ENCODE assay signal across 5 worm cellular contexts in the genomic region with DNA sequence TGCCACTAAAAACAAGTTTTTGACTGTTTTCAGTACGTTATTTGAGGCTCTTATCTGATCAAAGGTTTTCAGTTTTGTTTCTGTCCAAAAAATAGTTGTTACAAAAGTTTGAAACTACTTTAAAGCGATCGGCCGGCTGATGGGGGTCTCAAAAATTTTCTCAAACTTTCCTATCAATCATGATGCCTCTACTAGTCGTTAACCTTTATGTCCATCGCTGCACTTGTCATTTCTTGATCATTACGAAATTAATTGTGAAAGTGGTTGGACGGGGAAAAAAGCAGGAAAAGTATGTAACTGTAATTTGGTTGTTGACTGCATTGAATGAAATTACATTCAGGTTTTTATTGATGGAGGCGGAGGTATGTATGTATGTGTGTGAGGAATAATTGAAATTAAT.
TF ChIP-seq lines count a peak whose summit lies in the region.

No protein-coding gene starts in this region.

TF ChIP-seq in whole organism, L1 larva, 84 proteins besides CTCF, POLR2A, EP300 and RAD21 (continues in another document):
- TF ChIP-seq nhr-85 (tag; lab: Kevin White, UChicago) (peak; percentile 83), efl-1 (optimal IDR thresholded peaks at IDR 0.05; lab: Kevin White, UChicago) (no peak), efl-1 (GFP tag; optimal IDR thresholded peaks at IDR 0.05 in 1 of 2; lab: Kevin White, UChicago) (peak in 1 of 2 experiments; percentile 90), C34B4.2 (tag; optimal IDR thresholded peaks at IDR 0.05; lab: Kevin White, UChicago) (no peak), unc-98 (GFP tag; IDR thresholded peaks at IDR 0.05; lab: Robert Waterston, UW) (no peak), ama-1 (optimal IDR thresholded peaks at IDR 0.05; lab: Kevin White, UChicago) (no peak), blmp-1 (tag; optimal IDR thresholded peaks at IDR 0.05; lab: Kevin White, UChicago) (peak; percentile 14), snu-23 (GFP tag; optimal IDR thresholded peaks at IDR 0.05; lab: Kevin White, UChicago) (no peak), lin-13 (GFP tag; optimal IDR thresholded peaks at IDR 0.05; lab: Kevin White, UChicago) (no peak), hpl-2 (GFP tag; optimal IDR thresholded peaks at IDR 0.05; lab: Kevin White, UChicago) (no peak), F16B12.6 (tag; optimal IDR thresholded peaks at IDR 0.05; lab: Kevin White, UChicago) (no peak), sox-4 (tag; optimal IDR thresholded peaks at IDR 0.05; lab: Kevin White, UChicago) (no peak), lin-35 (GFP tag; optimal IDR thresholded peaks at IDR 0.05; lab: Kevin White, UChicago) (no peak), hlh-4 (tag; optimal IDR thresholded peaks at IDR 0.05; lab: Kevin White, UChicago) (no peak), lin-39 (tag; optimal IDR thresholded peaks at IDR 0.05; lab: Kevin White, UChicago) (no peak), mdl-1 (tag; optimal IDR thresholded peaks at IDR 0.05; lab: Kevin White, UChicago) (no peak), ces-1 (GFP tag; optimal IDR thresholded peaks at IDR 0.05; lab: Kevin White, UChicago) (no peak), jun-1 (tag; optimal IDR thresholded peaks at IDR 0.05; lab: Kevin White, UChicago) (no peak), mep-1 (tag; optimal IDR thresholded peaks at IDR 0.05; lab: Kevin White, UChicago) (no peak)

TF ChIP-seq in whole organism, L2 larva, 48 proteins besides CTCF, POLR2A, EP300 and RAD21:
- TF ChIP-seq ztf-11 (tag; optimal IDR thresholded peaks at IDR 0.05; lab: Kevin White, UChicago) (no peak), nhr-237 (tag; optimal IDR thresholded peaks at IDR 0.05; lab: Kevin White, UChicago) (no peak), alr-1 (tag; optimal IDR thresholded peaks at IDR 0.05; lab: Kevin White, UChicago) (no peak), nhr-129 (tag; optimal IDR thresholded peaks at IDR 0.05; lab: Kevin White, UChicago) (peak; percentile 16), nhr-23 (tag; optimal IDR thresholded peaks at IDR 0.05; lab: Kevin White, UChicago) (no peak), ceh-82 (tag; optimal IDR thresholded peaks at IDR 0.05; lab: Kevin White, UChicago) (no peak), dmd-4 (tag; optimal IDR thresholded peaks at IDR 0.05; lab: Kevin White, UChicago) (no peak), unc-55 (GFP tag; optimal IDR thresholded peaks at IDR 0.05; lab: Kevin White, UChicago) (no peak), ceh-16 (tag; optimal IDR thresholded peaks at IDR 0.05; lab: Kevin White, UChicago) (no peak), nhr-25 (tag; optimal IDR thresholded peaks at IDR 0.05; lab: Kevin White, UChicago) (peak; percentile 42), fos-1 (tag; optimal IDR thresholded peaks at IDR 0.05; lab: Kevin White, UChicago) (peak; percentile 13), ztf-1 (GFP tag; conservative IDR thresholded peaks at IDR 0.05; lab: Robert Waterston, UW) (no peak), zag-1 (tag; optimal IDR thresholded peaks at IDR 0.05; lab: Kevin White, UChicago) (no peak), R02D3.7 (tag; optimal IDR thresholded peaks at IDR 0.05; lab: Kevin White, UChicago) (no peak), lin-11 (tag; optimal IDR thresholded peaks at IDR 0.05; lab: Kevin White, UChicago) (no peak)

TF ChIP-seq in whole organism, L3 larva, 47 proteins besides CTCF, POLR2A, EP300 and RAD21:
- TF ChIP-seq elt-2 (tag; optimal IDR thresholded peaks at IDR 0.05; lab: Kevin White, UChicago) (peak; percentile 5), nhr-25 (tag; optimal IDR thresholded peaks at IDR 0.05; lab: Kevin White, UChicago) (peak; percentile 8), ztf-11 (tag; optimal IDR thresholded peaks at IDR 0.05; lab: Kevin White, UChicago) (no peak)

TF ChIP-seq in whole organism, L4 larva, 104 proteins besides CTCF, POLR2A, EP300 and RAD21:
- TF ChIP-seq dmd-6 (GFP tag; IDR thresholded peaks at IDR 0.05; lab: Robert Waterston, UW) (0 out of 2 replicates have a peak, but pooled peaks have one; percentile 13), saeg-2 (GFP tag; IDR thresholded peaks at IDR 0.05; lab: Robert Waterston, UW) (no peak), daf-16 (GFP tag; optimal IDR thresholded peaks at IDR 0.05; lab: Kevin White, UChicago) (no peak), daf-16 (tag; optimal IDR thresholded peaks at IDR 0.05; lab: Kevin White, UChicago) (peak; percentile 75), ceh-62 (tag; optimal IDR thresholded peaks at IDR 0.05; lab: Kevin White, UChicago) (no peak), hlh-30 (tag; optimal IDR thresholded peaks at IDR 0.05; lab: Kevin White, UChicago; ENCODE audit: insufficient read depth) (no peak), nhr-28 (tag; optimal IDR thresholded peaks at IDR 0.05; lab: Kevin White, UChicago) (peak; percentile 32), tra-1 (GFP tag; IDR thresholded peaks at IDR 0.05; lab: Robert Waterston, UW) (0 out of 2 replicates have a peak, but pooled peaks have one; percentile 15), unc-62 (GFP tag; optimal IDR thresholded peaks at IDR 0.05 in 1 of 2; lab: Kevin White, UChicago) (peak in 1 of 2 experiments; percentile 13), unc-62 (tag; optimal IDR thresholded peaks at IDR 0.05; lab: Kevin White, UChicago) (no peak)

TF ChIP-seq in whole organism, young adult, 124 proteins besides CTCF, POLR2A, EP300 and RAD21:
- no peak for TF ChIP-seq hsf-1 (GFP tag; IDR thresholded peaks at IDR 0.05; lab: Robert Waterston, UW)
- TF ChIP-seq xnd-1 (tag; optimal IDR thresholded peaks at IDR 0.05; lab: Kevin White, UChicago): no peak
- TF ChIP-seq unc-62 (GFP tag; optimal IDR thresholded peaks at IDR 0.05; lab: Kevin White, UChicago): peak; percentile 2
- peak; percentile 73 for TF ChIP-seq cebp-1 (GFP tag; IDR thresholded peaks at IDR 0.05; lab: Robert Waterston, UW)
- TF ChIP-seq cebp-1 (tag; optimal IDR thresholded peaks at IDR 0.05; lab: Kevin White, UChicago): peak; percentile 78
- no peak for TF ChIP-seq egrh-3 (GFP tag; IDR thresholded peaks at IDR 0.05; lab: Robert Waterston, UW)
- peak; percentile 43 for TF ChIP-seq nhr-80 (tag; optimal IDR thresholded peaks at IDR 0.05; lab: Kevin White, UChicago)
- no peak for TF ChIP-seq rec-8 (tag; optimal IDR thresholded peaks at IDR 0.05; lab: Kevin White, UChicago)
TF ChIP-seq in whole organism, young adult: peak in this region for 3.
